Fruit fly (Drosophila melanogaster) whole organism: Measurements from ENCODE around the gene PolrMT.

ENCODE experiments used
- CG8478 ChIP-seq: fragments of >200 bp; optimal IDR thresholded peaks from 2 replicates; lab custom pipeline; 2018; ENCODE audit warnings: inconsistent platforms
- Dll ChIP-seq: fragments of >200 bp; optimal IDR thresholded peaks from 2 replicates; lab custom pipeline; 2017
- EcR ChIP-seq, 2 experiments: fragments of >200 bp; optimal IDR thresholded peaks; 2 replicates each; lab custom pipeline; 2017; ENCODE audit warnings: missing biosample characterization in 2 of 2, missing genetic modification characterization in 2 of 2, missing genetic modification reagents in 2 of 2
- pan ChIP-seq: fragments of >200 bp; optimal IDR thresholded peaks from 2 replicates; lab custom pipeline; 2017

DNA sequence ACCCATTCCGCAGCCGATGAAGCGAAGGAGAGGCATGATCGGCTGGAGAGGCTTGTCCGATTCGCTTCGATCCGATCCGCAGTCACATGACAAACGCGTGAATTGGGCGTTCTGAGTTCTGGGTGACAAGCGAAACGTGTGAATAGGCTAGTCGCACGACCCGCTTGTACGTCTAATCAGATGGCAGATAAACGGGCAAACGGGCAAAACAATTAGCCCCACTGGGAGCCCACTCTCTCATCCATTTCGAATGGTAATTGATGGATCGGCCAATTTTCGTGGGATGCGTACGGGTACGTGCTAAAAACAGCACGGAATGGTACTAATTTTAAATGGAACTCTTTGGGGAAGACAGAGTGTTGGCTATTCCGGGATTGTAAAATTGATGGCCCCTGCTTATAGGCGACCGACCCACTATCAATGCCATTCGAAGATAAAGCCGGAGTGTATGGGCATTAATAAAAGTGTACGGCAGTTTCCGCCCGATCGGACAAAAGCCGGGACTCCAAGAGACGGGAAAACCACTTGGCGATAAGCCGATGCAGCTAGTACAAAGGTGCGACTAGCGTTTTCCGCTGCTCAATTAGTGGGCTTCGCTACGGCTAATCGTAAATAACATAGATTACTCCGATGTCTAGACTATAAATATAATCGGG is 19.4 kb upstream of the PolrMT start:
- TF ChIP-seq Dll (lab: Kevin White, UChicago) (no peak), pan (no peak), EcR (GFP tag; optimal IDR thresholded peaks at IDR 0.05; lab: Kevin White, UChicago) (no peak), CG8478 (lab: Kevin White, UChicago) (no peak)
